Worm (Caenorhabditis elegans) whole organism, L4 larva: Measurements from ENCODE around the gene ubh-3.

Experiments used
- ceh-82 ChIP-seq: sonication (generic microtip); optimal IDR thresholded peaks from 2 replicates; lab custom pipeline; 2017; ENCODE audit warnings: missing biosample characterization, missing genetic modification characterization
- nhr-102 ChIP-seq: sonication (generic microtip); optimal IDR thresholded peaks from 2 replicates; lab custom pipeline; 2016; ENCODE audit warnings: mild to moderate bottlenecking, missing genetic modification characterization, moderate library complexity, missing compliant biosample characterization
- nhr-25 ChIP-seq: sonication (generic microtip); optimal IDR thresholded peaks from 2 replicates; lab custom pipeline; 2017; ENCODE audit warnings: missing genetic modification characterization, mild to moderate bottlenecking, missing compliant biosample characterization, antibody characterized with exemption, moderate library complexity, borderline replicate concordance; ENCODE audit not compliant: insufficient read depth
- pha-4 ChIP-seq, 2 experiments: fragments of 150-350 bp in 1 of 2; fragments of 200-800 bp in 1 of 2; sonication (Bioruptor generic) in 1 of 2; IDR thresholded peaks in 1 of 2; optimal IDR thresholded peaks in 1 of 2; 2 replicates each; pipeline versions ENCODE4 v1.3.6 to Lab custom; 2014 to 2022; ENCODE audit warnings: missing genetic modification characterization in 2 of 2, missing genetic modification reagents in 2 of 2, missing biosample characterization in 1 of 2, missing compliant biosample characterization in 1 of 2
- pqm-1 ChIP-seq: sonication (generic microtip); optimal IDR thresholded peaks from 2 replicates; lab custom pipeline; 2017; ENCODE audit warnings: missing biosample characterization, missing genetic modification characterization
- snpc-4 ChIP-seq: fragments of 150-350 bp; optimal IDR thresholded peaks from 2 replicates; lab custom pipeline; 2014; ENCODE audit warnings: missing biosample characterization, missing genetic modification characterization
- tra-1 ChIP-seq: fragments of 200-800 bp; sonication (Bioruptor generic); IDR thresholded peaks from 2 replicates; pipeline ENCODE4 v1.3.6; 2022; ENCODE audit warnings: missing genetic modification reagents, missing genetic modification characterization, missing compliant biosample characterization
- unc-62 ChIP-seq, 3 experiments: fragments of 150-350 bp in 1 of 3; sonication (generic microtip); optimal IDR thresholded peaks in 2 of 3; peaks in 1 of 3; 1 replicate in 1 of 3; 2 replicates in 2 of 3; lab custom pipeline; 2014 to 2017; ENCODE audit warnings: missing biosample characterization in 3 of 3, missing genetic modification characterization in 3 of 3, missing genetic modification reagents in 3 of 3, missing genotype in 1 of 3

DNA sequence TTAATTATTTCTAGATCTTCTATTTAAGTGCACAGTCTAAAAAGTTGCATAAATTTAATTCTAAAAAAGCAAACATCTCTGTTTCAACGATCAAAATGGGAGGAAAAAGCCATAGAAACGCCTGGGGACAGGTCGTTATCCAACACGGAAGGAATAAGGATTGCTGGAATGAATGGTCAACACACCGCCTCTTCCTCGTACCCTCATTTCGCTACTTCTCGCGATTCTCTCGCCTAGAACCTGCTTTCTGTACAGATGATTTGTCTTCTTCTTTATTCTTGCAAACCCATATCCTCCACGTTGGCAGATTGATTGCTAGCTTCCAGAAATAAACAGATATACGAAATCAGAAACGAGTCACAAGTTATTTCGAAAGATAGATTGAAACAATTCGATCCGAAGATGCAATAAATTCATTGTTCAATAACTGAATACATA lies 6.3 kb upstream of the ubh-3 start, which contains the start of gene dpy-11:
- TF ChIP-seq pqm-1 (tag; lab: Kevin White, UChicago) = no peak
- TF ChIP-seq pha-4 (GFP tag; IDR thresholded peaks at IDR 0.05; lab: Robert Waterston, UW) = no peak
- TF ChIP-seq pha-4 (tag; optimal IDR thresholded peaks at IDR 0.05; lab: Kevin White, UChicago) = no peak
- TF ChIP-seq ceh-82 = no peak
- TF ChIP-seq snpc-4 (tag; lab: Kevin White, UChicago) = no peak
- TF ChIP-seq unc-62 (GFP tag; optimal IDR thresholded peaks at IDR 0.05 in 1 of 2; lab: Kevin White, UChicago) = no peak
- no peak for TF ChIP-seq unc-62 (tag; optimal IDR thresholded peaks at IDR 0.05; lab: Kevin White, UChicago)
- TF ChIP-seq tra-1 (GFP tag; lab: Robert Waterston, UW) = 0 out of 2 replicates have a peak, but pooled peaks have one; percentile 48
- peak; percentile 55 for TF ChIP-seq nhr-25 (tag; lab: Kevin White, UChicago)
- TF ChIP-seq nhr-102 (tag; lab: Kevin White, UChicago) = peak; percentile 29
